Worm (Caenorhabditis elegans): Measurements from ENCODE around the gene unc-50.

DNA sequence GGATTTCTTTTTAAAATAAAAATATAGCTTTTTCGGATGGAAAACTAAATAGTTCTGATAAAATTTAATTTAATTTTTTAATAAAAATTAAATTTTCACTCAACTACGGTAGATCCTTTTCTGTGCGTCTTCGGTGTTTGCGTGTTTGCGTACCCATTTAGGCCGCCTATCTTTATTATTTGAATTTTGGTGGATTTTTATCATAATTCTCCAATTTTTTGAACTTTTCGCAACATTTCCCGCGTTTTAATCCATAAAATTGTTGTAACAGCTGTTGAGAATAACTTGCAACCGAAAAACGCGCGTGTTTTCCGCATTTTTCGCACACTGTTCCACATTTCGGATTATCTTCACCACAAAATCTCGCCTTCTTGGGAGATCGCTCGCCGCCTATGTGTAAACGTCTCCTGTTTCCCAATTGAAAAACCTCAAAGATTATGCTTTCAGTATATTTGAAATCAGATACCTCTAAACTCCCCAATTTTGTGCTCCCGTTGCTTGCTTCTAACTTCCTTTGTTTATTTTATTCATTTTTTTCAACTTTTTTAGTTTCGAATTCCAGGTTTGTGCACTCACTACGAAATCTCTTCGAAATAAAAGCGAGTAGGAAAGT is 33.7 kb upstream of the unc-50 start, which contains the start of gene T07C4.3:
- no peak for TF ChIP-seq cog-1 (tag; optimal IDR thresholded peaks at IDR 0.05)
- TF ChIP-seq T22C8.4 (GFP tag; IDR thresholded peaks at IDR 0.05): no peak
- TF ChIP-seq ref-1 (GFP tag; conservative IDR thresholded peaks at IDR 0.05): no peak
- no peak for TF ChIP-seq ztf-23 (GFP tag; IDR thresholded peaks at IDR 0.05)
